Fruit fly (Drosophila melanogaster) whole organism, embryonic: ENCODE data around the gene CG43999.

Source experiments
- ATbp ChIP-seq: fragments of 200-800 bp; sonication (Bioruptor generic); optimal IDR thresholded peaks from 2 replicates; lab custom pipeline; 2017; ENCODE audit warnings: missing biosample characterization, mild to moderate bottlenecking, missing genetic modification characterization, missing genetic modification reagents
- CG10462 ChIP-seq: fragments of 200-800 bp; sonication (Bioruptor generic); optimal IDR thresholded peaks from 2 replicates; lab custom pipeline; 2016; ENCODE audit warnings: missing biosample characterization, missing genetic modification characterization
- CG10979 ChIP-seq: fragments of 200-800 bp; sonication (Bioruptor generic); optimal IDR thresholded peaks from 2 replicates; lab custom pipeline; 2018; ENCODE audit warnings: missing biosample characterization, mild to moderate bottlenecking, missing genetic modification characterization, moderate library complexity
- CG12391 ChIP-seq: fragments of 200-800 bp; sonication (Bioruptor generic); optimal IDR thresholded peaks from 3 replicates; lab custom pipeline; 2018; ENCODE audit warnings: missing biosample characterization, mild to moderate bottlenecking, missing genetic modification characterization, moderate library complexity
- CG12659 ChIP-seq: fragments of 200-800 bp; sonication (Bioruptor generic); optimal IDR thresholded peaks from 3 replicates; lab custom pipeline; 2017; ENCODE audit warnings: mild to moderate bottlenecking, missing biosample characterization, missing genetic modification reagents, missing genetic modification characterization
- CG12769 ChIP-seq: fragments of 200-800 bp; sonication (Bioruptor generic); optimal IDR thresholded peaks from 2 replicates; lab custom pipeline; 2019; ENCODE audit warnings: missing biosample characterization, mild to moderate bottlenecking, missing genetic modification characterization, moderate library complexity
- CG13894 ChIP-seq: fragments of 200-800 bp; sonication (Bioruptor generic); optimal IDR thresholded peaks from 3 replicates; lab custom pipeline; 2018; ENCODE audit warnings: missing biosample characterization, mild to moderate bottlenecking, missing genetic modification characterization, moderate library complexity
- CG15011 ChIP-seq: fragments of 200-800 bp; sonication (Bioruptor generic); optimal IDR thresholded peaks from 3 replicates; lab custom pipeline; 2018; ENCODE audit warnings: missing biosample characterization, mild to moderate bottlenecking, missing genetic modification characterization
- CG2116 ChIP-seq: fragments of 200-800 bp; sonication (Bioruptor generic); optimal IDR thresholded peaks from 3 replicates; lab custom pipeline; 2018; ENCODE audit warnings: missing biosample characterization, mild to moderate bottlenecking, missing genetic modification characterization
- CG2129 ChIP-seq: fragments of 200-800 bp; sonication (Bioruptor generic); IDR thresholded peaks from 2 replicates; pipeline ENCODE4 v1.3.6; 2022; ENCODE audit warnings: missing biosample characterization, missing genetic modification characterization; ENCODE audit not compliant: partially characterized antibody
- CG3281 ChIP-seq: fragments of 200-800 bp; sonication (Bioruptor generic); optimal IDR thresholded peaks from 3 replicates; lab custom pipeline; 2017; ENCODE audit warnings: missing biosample characterization, mild to moderate bottlenecking, missing genetic modification characterization
- CG5953 ChIP-seq: fragments of 200-800 bp; sonication (Bioruptor generic); IDR thresholded peaks from 2 replicates; pipeline ENCODE4 v1.3.6; 2022; ENCODE audit warnings: missing biosample characterization, missing genetic modification characterization
- CG7987 ChIP-seq: fragments of 200-800 bp; sonication (Bioruptor generic); optimal IDR thresholded peaks from 2 replicates; lab custom pipeline; 2018; ENCODE audit warnings: missing biosample characterization, mild to moderate bottlenecking, missing genetic modification characterization, moderate library complexity
- CG9727 ChIP-seq: fragments of 200-800 bp; sonication (Bioruptor generic); optimal IDR thresholded peaks from 3 replicates; lab custom pipeline; 2017; ENCODE audit warnings: missing biosample characterization, mild to moderate bottlenecking, missing genetic modification characterization
- CG9817 ChIP-seq: fragments of 200-800 bp; sonication (Bioruptor generic); optimal IDR thresholded peaks from 2 replicates; lab custom pipeline; 2018; ENCODE audit warnings: missing biosample characterization, mild to moderate bottlenecking, missing genetic modification characterization, moderate library complexity
- CG9932 ChIP-seq: fragments of 200-800 bp; sonication (Bioruptor generic); IDR thresholded peaks from 2 replicates; pipeline ENCODE4 v1.3.6; 2022; ENCODE audit warnings: missing biosample characterization, missing genetic modification characterization
- CTCF ChIP-seq: fragments of 200-800 bp; sonication (Bioruptor generic); optimal IDR thresholded peaks from 2 replicates; lab custom pipeline; 2017; ENCODE audit warnings: missing biosample characterization, mild to moderate bottlenecking, missing genetic modification characterization, moderate library complexity
- Drgx ChIP-seq: fragments of 200-800 bp; sonication (Bioruptor generic); IDR thresholded peaks from 2 replicates; pipeline ENCODE4 v1.3.6; 2022; ENCODE audit warnings: missing biosample characterization, missing genetic modification characterization
- HHEX ChIP-seq: fragments of 200-800 bp; sonication (Bioruptor generic); optimal IDR thresholded peaks from 3 replicates; lab custom pipeline; 2017; ENCODE audit warnings: missing biosample characterization, mild to moderate bottlenecking, missing genetic modification characterization, missing genetic modification reagents
- Hr39 ChIP-seq: fragments of >200 bp; optimal IDR thresholded peaks from 2 replicates; lab custom pipeline; 2017
- Lpt ChIP-seq: fragments of >200 bp; optimal IDR thresholded peaks from 2 replicates; lab custom pipeline; 2018; ENCODE audit warnings: missing biosample characterization, missing genetic modification characterization
- Max ChIP-seq: fragments of 200-800 bp; sonication (Bioruptor generic); optimal IDR thresholded peaks from 2 replicates; lab custom pipeline; 2016; ENCODE audit warnings: missing biosample characterization, mild to moderate bottlenecking, missing genetic modification characterization
- Med ChIP-seq: fragments of 200-800 bp; sonication (Bioruptor generic); peaks from one replicate; lab custom pipeline; 2016; ENCODE audit warnings: missing biosample characterization, missing genetic modification characterization, mild to moderate bottlenecking, inconsistent platforms, moderate library complexity
- Optix ChIP-seq: fragments of 200-800 bp; sonication (Bioruptor generic); IDR thresholded peaks from 3 replicates; pipeline ENCODE4 v1.3.6; 2022; ENCODE audit warnings: missing biosample characterization, missing genetic modification characterization
- Rx ChIP-seq: fragments of 200-800 bp; sonication (Bioruptor generic); IDR thresholded peaks from 2 replicates; pipeline ENCODE4 v1.3.6; 2022; ENCODE audit warnings: missing biosample characterization, missing genetic modification characterization
- Vsx1 ChIP-seq: fragments of 200-800 bp; sonication (Bioruptor generic); optimal IDR thresholded peaks from 2 replicates; lab custom pipeline; 2017; ENCODE audit warnings: missing biosample characterization, mild to moderate bottlenecking, missing genetic modification characterization, missing genetic modification reagents
- ase ChIP-seq: fragments of 200-800 bp; sonication (Bioruptor generic); IDR thresholded peaks from 3 replicates; pipeline ENCODE4 v1.3.6; 2022; ENCODE audit warnings: missing biosample characterization, missing genetic modification characterization
- ato ChIP-seq: fragments of 200-800 bp; sonication (Bioruptor generic); IDR thresholded peaks from 2 replicates; pipeline ENCODE4 v1.3.6; 2022; ENCODE audit warnings: missing biosample characterization, missing genetic modification characterization; ENCODE audit not compliant: partially characterized antibody
- bsh ChIP-seq, 2 experiments: fragments of 200-800 bp; sonication (Bioruptor generic); optimal IDR thresholded peaks; 2 replicates each; lab custom pipeline; 2017 to 2018; ENCODE audit warnings: mild to moderate bottlenecking in 2 of 2, missing biosample characterization in 2 of 2, missing genetic modification characterization in 2 of 2, moderate library complexity in 1 of 2
- chinmo ChIP-seq: fragments of 200-800 bp; sonication (Bioruptor generic); IDR thresholded peaks from 4 replicates; pipeline ENCODE4 v1.3.6; 2022; ENCODE audit warnings: missing biosample characterization, missing genetic modification characterization; ENCODE audit not compliant: partially characterized antibody
- fd64A ChIP-seq: fragments of 200-800 bp; sonication (Bioruptor generic); optimal IDR thresholded peaks from 3 replicates; lab custom pipeline; 2018; ENCODE audit warnings: missing biosample characterization, mild to moderate bottlenecking, missing genetic modification characterization
- gcm2 ChIP-seq: fragments of 200-800 bp; sonication (Bioruptor generic); optimal IDR thresholded peaks from 2 replicates; lab custom pipeline; 2016; ENCODE audit warnings: missing biosample characterization, missing genetic modification characterization
- klu ChIP-seq: fragments of 200-800 bp; sonication (Bioruptor generic); IDR thresholded peaks from 2 replicates; pipeline ENCODE4 v1.3.6; 2022; ENCODE audit warnings: missing biosample characterization, missing genetic modification characterization
- mirr ChIP-seq: fragments of 200-800 bp; sonication (Bioruptor generic); optimal IDR thresholded peaks from 3 replicates; lab custom pipeline; 2018; ENCODE audit warnings: missing biosample characterization, mild to moderate bottlenecking, missing genetic modification characterization
- nau ChIP-seq: fragments of 200-800 bp; sonication (Bioruptor generic); optimal IDR thresholded peaks from 3 replicates; lab custom pipeline; 2017; ENCODE audit warnings: missing biosample characterization, mild to moderate bottlenecking, missing genetic modification characterization, missing genetic modification reagents
- pros ChIP-seq: fragments of 200-800 bp; sonication (Bioruptor generic); optimal IDR thresholded peaks from 3 replicates; lab custom pipeline; 2019; ENCODE audit warnings: missing biosample characterization, mild to moderate bottlenecking, missing genetic modification characterization, moderate library complexity
- sima ChIP-seq: fragments of 200-800 bp; sonication (Bioruptor generic); optimal IDR thresholded peaks from 2 replicates; lab custom pipeline; 2016; ENCODE audit warnings: missing biosample characterization, missing genetic modification characterization
- stwl ChIP-seq: fragments of 200-800 bp; sonication (Bioruptor generic); optimal IDR thresholded peaks from 3 replicates; lab custom pipeline; 2018; ENCODE audit warnings: missing biosample characterization, mild to moderate bottlenecking, missing genetic modification characterization, moderate library complexity
- vvl ChIP-seq: fragments of 200-800 bp; sonication (Bioruptor generic); IDR thresholded peaks from 2 replicates; pipeline ENCODE4 v1.3.6; 2022; ENCODE audit warnings: missing biosample characterization, missing genetic modification characterization

The CG43999 gene

dm6 chr3R:23909347-23909862, 19.4 kb downstream of the CG43999 start (continued):
- TF ChIP-seq CG7987 (GFP tag; lab: Kevin White, UChicago) (peak; percentile 76), CG15011 (peak; percentile 6), Vsx1 (peak; percentile 58), nau (GFP tag; lab: Kevin White, UChicago) (peak; percentile 80), gcm2 (no peak), CG9932 (GFP tag; lab: Robert Waterston, UW) (no peak), CG3281 (GFP tag; lab: Kevin White, UChicago) (peak; percentile 14), ase (GFP tag; lab: Robert Waterston, UW) (no peak), stwl (tag; lab: Kevin White, UChicago) (no peak), CG10462 (no peak), CG2129 (GFP tag; lab: Robert Waterston, UW) (no peak)

DNA sequence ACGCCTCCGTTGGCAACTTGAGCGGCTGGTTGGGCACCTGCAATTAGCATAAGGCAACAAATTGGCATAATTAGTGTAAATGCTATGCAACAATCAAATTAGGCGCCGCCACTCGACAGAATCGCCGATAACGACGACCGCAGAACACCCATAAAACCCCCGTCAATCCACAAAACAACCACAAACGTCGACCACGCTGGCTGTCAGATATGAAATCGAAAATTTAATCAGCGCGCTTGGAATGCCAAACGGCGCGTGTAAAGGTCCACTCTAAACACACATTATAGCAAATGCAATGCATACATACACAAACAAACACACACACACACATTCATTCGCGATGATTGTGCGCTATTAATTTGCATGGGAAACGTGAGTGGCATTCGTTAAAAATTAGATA, 25.4 kb downstream of the CG43999 start:
- TF ChIP-seq CG12391 (tag; lab: Kevin White, UChicago) (no peak), CG9727 (GFP tag; lab: Kevin White, UChicago) (no peak), Max (GFP tag; lab: Kevin White, UChicago) (no peak), chinmo (GFP tag; lab: Robert Waterston, UW) (0 out of 4 replicates have a peak, but pooled peaks have one; percentile 68)

DNA sequence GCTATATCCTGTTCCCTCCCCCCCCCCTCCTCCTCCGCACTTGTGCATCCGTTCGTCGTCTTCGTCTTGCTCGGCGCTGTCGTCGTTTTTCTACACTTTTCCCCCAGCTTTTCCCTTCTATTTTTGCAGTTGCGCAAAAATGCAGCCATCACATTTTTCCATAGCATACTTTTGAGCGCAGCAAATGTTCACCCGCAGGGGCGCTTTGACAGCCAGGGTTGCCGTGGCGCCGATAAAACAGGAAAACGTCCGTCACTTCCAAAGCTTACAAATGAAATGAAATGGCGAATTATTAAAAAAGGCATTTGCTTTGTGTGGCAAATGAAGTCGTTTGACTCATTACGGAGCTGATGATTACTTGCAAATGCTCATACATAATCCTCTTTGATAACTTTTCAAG, 26.2 kb downstream of the CG43999 start:
- TF ChIP-seq Rx = no peak
- 0 out of 2 replicates have a peak, but pooled peaks have one; percentile 16 for TF ChIP-seq vvl (GFP tag; lab: Robert Waterston, UW)
- peak; percentile 34 for TF ChIP-seq Med (GFP tag; lab: Kevin White, UChicago)
- TF ChIP-seq CG12769 (tag; lab: Kevin White, UChicago) = no peak
- TF ChIP-seq CG5953 = no peak
- no peak for TF ChIP-seq CG9932 (GFP tag; lab: Robert Waterston, UW)
- TF ChIP-seq stwl (tag; lab: Kevin White, UChicago) = peak; percentile 81
- no peak for TF ChIP-seq pros (GFP tag; lab: Kevin White, UChicago)
- peak; percentile 60 for TF ChIP-seq CTCF (GFP tag; lab: Kevin White, UChicago)
- peak; percentile 91 for TF ChIP-seq CG2116 (GFP tag; lab: Kevin White, UChicago)

DNA sequence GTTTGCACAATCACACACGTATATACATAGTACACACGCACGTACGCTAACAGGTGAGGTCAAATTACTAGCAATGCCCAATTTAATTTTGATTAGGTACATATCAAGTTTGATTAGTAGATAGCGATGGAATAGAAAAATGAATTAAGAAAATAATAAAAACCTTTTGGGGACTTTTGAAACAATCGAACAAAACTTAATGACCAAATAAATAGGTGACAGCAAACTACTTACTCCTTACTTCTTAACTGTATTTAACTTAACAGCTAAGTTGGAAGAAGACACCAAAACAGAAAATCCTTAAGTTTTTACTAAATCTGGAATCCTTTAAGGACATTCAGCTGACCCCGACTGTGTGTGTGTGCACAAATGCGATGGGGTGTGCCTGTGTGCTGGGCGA, 26.8 kb downstream of the CG43999 start:
- TF ChIP-seq Drgx (GFP tag; lab: Robert Waterston, UW) (0 out of 2 replicates have a peak, but pooled peaks have one; percentile 12), klu (GFP tag; lab: Robert Waterston, UW) (no peak), CG12659 (GFP tag; lab: Kevin White, UChicago) (no peak)

DNA sequence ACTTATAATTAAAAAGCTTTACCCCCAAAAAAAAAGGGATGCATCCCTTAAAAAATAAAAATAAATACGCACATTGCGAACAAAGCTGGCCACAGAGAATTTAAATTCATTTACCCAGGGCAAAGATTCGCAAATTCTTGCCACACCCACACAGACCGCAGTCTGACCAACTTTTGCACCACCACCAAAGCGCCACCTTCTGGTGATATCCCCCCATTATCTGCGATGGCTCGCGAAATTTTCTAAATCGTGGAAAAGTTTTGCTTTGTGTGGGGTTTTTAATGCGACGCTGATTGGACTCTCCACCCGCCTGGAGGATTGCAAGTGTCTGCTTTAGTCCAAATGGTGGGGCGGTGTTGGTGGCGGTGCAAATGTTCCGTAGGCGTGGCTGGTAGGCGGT, 28.7 kb downstream of the CG43999 start:
- TF ChIP-seq CG10979 (tag; lab: Kevin White, UChicago) (peak; percentile 60), Lpt (no peak), CTCF (GFP tag; lab: Kevin White, UChicago) (peak; percentile 81), Hr39 (no peak)

- no peak for TF ChIP-seq CG13894 (tag; lab: Kevin White, UChicago)
- TF ChIP-seq ATbp (GFP tag; lab: Kevin White, UChicago) = no peak
- TF ChIP-seq HHEX (GFP tag; lab: Kevin White, UChicago) = no peak
- TF ChIP-seq Optix = no peak
- no peak for TF ChIP-seq bsh (GFP tag; optimal IDR thresholded peaks at IDR 0.05; lab: Kevin White, UChicago)
- no peak for TF ChIP-seq klu (GFP tag; lab: Robert Waterston, UW)
- no peak for TF ChIP-seq ase (GFP tag; lab: Robert Waterston, UW)
- TF ChIP-seq mirr = no peak
- no peak for TF ChIP-seq fd64A
- no peak for TF ChIP-seq ato (GFP tag; lab: Robert Waterston, UW)
- TF ChIP-seq sima (GFP tag; lab: Kevin White, UChicago) = no peak
- TF ChIP-seq CG9817 (tag; lab: Kevin White, UChicago) = no peak
Observed at dm6 chr3R:23893460-23893859, 35.3 kb downstream of the CG43999 start, which contains the start of gene tbrd-1. tbrd-1 (minus strand) TSS chr3R:23893560.
